Worm (Caenorhabditis elegans) whole organism, young adult: ENCODE results near the gene ZK1010.12.

ENCODE experiments used
- B0019.2 ChIP-seq: fragments of 200-800 bp; sonication (Bioruptor generic); conservative IDR thresholded peaks from 2 replicates; pipeline ENCODE4 v1.3.6; 2022; ENCODE audit warnings: missing genetic modification reagents, missing genetic modification characterization, missing compliant biosample characterization
- C17E4.6 ChIP-seq: fragments of 200-800 bp; sonication (Bioruptor generic); IDR thresholded peaks from 2 replicates; pipeline ENCODE4 v1.3.6; 2022; ENCODE audit warnings: missing genetic modification reagents, missing genetic modification characterization, missing compliant biosample characterization
- F23B12.7 ChIP-seq: sonication (generic microtip); optimal IDR thresholded peaks from 2 replicates; lab custom pipeline; 2017; ENCODE audit warnings: missing genetic modification characterization, mild to moderate bottlenecking, missing compliant biosample characterization, antibody characterized with exemption, moderate library complexity; ENCODE audit not compliant: insufficient read depth
- F37B4.10 ChIP-seq: fragments of 200-800 bp; sonication (Bioruptor generic); IDR thresholded peaks from 2 replicates; pipeline ENCODE4 v1.3.6; 2022; ENCODE audit warnings: missing genetic modification characterization, missing compliant biosample characterization
- F39B2.1 ChIP-seq: fragments of 200-800 bp; sonication (Bioruptor generic); IDR thresholded peaks from 2 replicates; pipeline ENCODE4 v1.3.6; 2022; ENCODE audit warnings: missing genetic modification reagents, missing genetic modification characterization, missing compliant biosample characterization
- F57C9.4 ChIP-seq: sonication (generic microtip); optimal IDR thresholded peaks from 2 replicates; lab custom pipeline; 2017; ENCODE audit warnings: mild to moderate bottlenecking, missing genetic modification characterization, missing compliant biosample characterization
- Y53F4B.3 ChIP-seq: fragments of 200-800 bp; sonication (Bioruptor generic); IDR thresholded peaks from 2 replicates; pipeline ENCODE4 v1.3.6; 2022; ENCODE audit warnings: missing genetic modification reagents, missing genetic modification characterization, missing compliant biosample characterization
- Y79H2A.3 ChIP-seq: fragments of 200-800 bp; sonication (Bioruptor generic); conservative IDR thresholded peaks from 2 replicates; pipeline ENCODE4 v1.3.6; 2022; ENCODE audit warnings: missing genetic modification reagents, missing genetic modification characterization, missing compliant biosample characterization
- ama-1 ChIP-seq, 3 experiments: fragments of 150-350 bp in 1 of 3; sonication (generic microtip) in 2 of 3; optimal IDR thresholded peaks; 2 replicates each; lab custom pipeline; 2014 to 2018; ENCODE audit warnings: missing biosample characterization in 2 of 3, missing genetic modification characterization in 2 of 3, missing genetic modification reagents in 2 of 3
- aptf-3 ChIP-seq: fragments of 200-800 bp; sonication (Bioruptor generic); IDR thresholded peaks from 2 replicates; pipeline ENCODE4 v1.3.6; 2022; ENCODE audit warnings: missing genetic modification characterization, missing compliant biosample characterization
- atf-7 ChIP-seq: sonication (generic microtip); optimal IDR thresholded peaks from 2 replicates; lab custom pipeline; 2017; ENCODE audit warnings: mild to moderate bottlenecking, missing genetic modification characterization, missing compliant biosample characterization
- attf-3 ChIP-seq: fragments of 200-800 bp; sonication (Bioruptor generic); conservative IDR thresholded peaks from 2 replicates; pipeline ENCODE4 v1.3.6; 2022; ENCODE audit warnings: missing genetic modification reagents, missing genetic modification characterization, missing compliant biosample characterization
- attf-5 ChIP-seq: fragments of 200-800 bp; sonication (Bioruptor generic); optimal IDR thresholded peaks from 2 replicates; lab custom pipeline; 2018; ENCODE audit warnings: mild to moderate bottlenecking, missing genetic modification characterization, missing compliant biosample characterization
- ccch-3 ChIP-seq: fragments of 200-800 bp; sonication (Bioruptor generic); optimal IDR thresholded peaks from 2 replicates; lab custom pipeline; 2018; ENCODE audit warnings: mild to moderate bottlenecking, missing genetic modification characterization, missing compliant biosample characterization
- cebp-1 ChIP-seq, 2 experiments: fragments of 200-800 bp in 1 of 2; sonication (Bioruptor generic) in 1 of 2; sonication (generic microtip) in 1 of 2; IDR thresholded peaks in 1 of 2; optimal IDR thresholded peaks in 1 of 2; 2 replicates each; pipeline versions ENCODE4 v1.3.6 to Lab custom; 2017 to 2022; ENCODE audit warnings: missing compliant biosample characterization in 2 of 2, missing genetic modification characterization in 2 of 2, mild to moderate bottlenecking in 1 of 2, missing genetic modification reagents in 1 of 2, moderate library complexity in 1 of 2
- ceh-79 ChIP-seq: sonication (generic microtip); optimal IDR thresholded peaks from 2 replicates; lab custom pipeline; 2017; ENCODE audit warnings: mild to moderate bottlenecking, missing genetic modification characterization, missing compliant biosample characterization
- dox-1 ChIP-seq: fragments of 200-800 bp; sonication (Bioruptor generic); IDR thresholded peaks from 2 replicates; pipeline ENCODE4 v1.3.6; 2022; ENCODE audit warnings: missing genetic modification reagents, missing genetic modification characterization, missing compliant biosample characterization
- dpff-1 ChIP-seq: sonication (generic microtip); optimal IDR thresholded peaks from 2 replicates; lab custom pipeline; 2017; ENCODE audit warnings: mild to moderate bottlenecking, missing genetic modification characterization, missing compliant biosample characterization
- egl-18 ChIP-seq: fragments of 200-800 bp; sonication (Bioruptor generic); IDR thresholded peaks from 2 replicates; pipeline ENCODE4 v1.3.6; 2022; ENCODE audit warnings: missing genetic modification reagents, missing genetic modification characterization, missing compliant biosample characterization
- egrh-3 ChIP-seq: fragments of 200-800 bp; sonication (Bioruptor generic); IDR thresholded peaks from 2 replicates; pipeline ENCODE4 v1.3.6; 2022; ENCODE audit warnings: missing genetic modification reagents, missing genetic modification characterization, missing compliant biosample characterization
- hrde-1 ChIP-seq: sonication (generic microtip); optimal IDR thresholded peaks from 2 replicates; lab custom pipeline; 2016; ENCODE audit warnings: missing genetic modification characterization, mild to moderate bottlenecking, missing compliant biosample characterization, moderate library complexity, missing genotype, missing genetic modification reagents, borderline replicate concordance
- let-607 ChIP-seq, 2 experiments: fragments of 200-800 bp in 1 of 2; sonication (Bioruptor generic) in 1 of 2; sonication (generic microtip) in 1 of 2; optimal IDR thresholded peaks; 2 replicates each; lab custom pipeline; 2016 to 2018; ENCODE audit warnings: mild to moderate bottlenecking in 2 of 2, missing compliant biosample characterization in 2 of 2, missing genetic modification characterization in 2 of 2, moderate library complexity in 2 of 2, missing genotype in 1 of 2
- lin-40 ChIP-seq: sonication (generic microtip); optimal IDR thresholded peaks from 2 replicates; lab custom pipeline; 2016; ENCODE audit warnings: missing genetic modification characterization, mild to moderate bottlenecking, missing compliant biosample characterization, missing genotype, missing genetic modification reagents
- madf-6 ChIP-seq: fragments of 200-800 bp; sonication (Bioruptor generic); IDR thresholded peaks from 2 replicates; pipeline ENCODE4 v1.3.6; 2022; ENCODE audit warnings: missing genetic modification reagents, missing genetic modification characterization, missing compliant biosample characterization
- nfya-1 ChIP-seq: sonication (generic microtip); optimal IDR thresholded peaks from 2 replicates; lab custom pipeline; 2017; ENCODE audit warnings: antibody characterized with exemption, missing compliant biosample characterization, missing genetic modification characterization, borderline replicate concordance; ENCODE audit not compliant: insufficient read depth
- rcor-1 ChIP-seq: fragments of 200-800 bp; sonication (Bioruptor generic); IDR thresholded peaks from 2 replicates; pipeline ENCODE4 v1.3.6; 2022; ENCODE audit warnings: missing genetic modification reagents, missing genetic modification characterization, missing compliant biosample characterization
- repo-1 ChIP-seq: sonication (generic microtip); optimal IDR thresholded peaks from 2 replicates; lab custom pipeline; 2017; ENCODE audit warnings: mild to moderate bottlenecking, missing genetic modification characterization, missing compliant biosample characterization
- rpc-1 ChIP-seq, 2 experiments: fragments of 150-350 bp in 1 of 2; sonication (generic microtip) in 1 of 2; optimal IDR thresholded peaks; 2 replicates each; lab custom pipeline; 2014 to 2018; ENCODE audit warnings: missing biosample characterization in 1 of 2, missing genetic modification characterization in 1 of 2, missing genetic modification reagents in 1 of 2, missing genotype in 1 of 2
- sdz-38 ChIP-seq: sonication (generic microtip); optimal IDR thresholded peaks from 2 replicates; lab custom pipeline; 2016; ENCODE audit warnings: missing genotype, missing genetic modification characterization, missing compliant biosample characterization
- snpc-3.4 ChIP-seq: sonication (generic microtip); optimal IDR thresholded peaks from 2 replicates; lab custom pipeline; 2017; ENCODE audit warnings: missing genetic modification characterization, mild to moderate bottlenecking, missing compliant biosample characterization, antibody characterized with exemption, moderate library complexity, missing genotype, missing genetic modification reagents
- tbx-9 ChIP-seq: sonication (generic microtip); optimal IDR thresholded peaks from 2 replicates; lab custom pipeline; 2016; ENCODE audit warnings: borderline replicate concordance, missing genetic modification characterization, inconsistent platforms, missing compliant biosample characterization
- ztf-25 ChIP-seq: fragments of 200-800 bp; sonication (Bioruptor generic); IDR thresholded peaks from 2 replicates; pipeline ENCODE4 v1.3.6; 2022; ENCODE audit warnings: missing genetic modification reagents, missing genetic modification characterization, missing compliant biosample characterization
- ztf-26 ChIP-seq: sonication (generic microtip); optimal IDR thresholded peaks from 2 replicates; lab custom pipeline; 2017; ENCODE audit warnings: missing genetic modification characterization, missing compliant biosample characterization

ZK1010.12 gene

DNA sequence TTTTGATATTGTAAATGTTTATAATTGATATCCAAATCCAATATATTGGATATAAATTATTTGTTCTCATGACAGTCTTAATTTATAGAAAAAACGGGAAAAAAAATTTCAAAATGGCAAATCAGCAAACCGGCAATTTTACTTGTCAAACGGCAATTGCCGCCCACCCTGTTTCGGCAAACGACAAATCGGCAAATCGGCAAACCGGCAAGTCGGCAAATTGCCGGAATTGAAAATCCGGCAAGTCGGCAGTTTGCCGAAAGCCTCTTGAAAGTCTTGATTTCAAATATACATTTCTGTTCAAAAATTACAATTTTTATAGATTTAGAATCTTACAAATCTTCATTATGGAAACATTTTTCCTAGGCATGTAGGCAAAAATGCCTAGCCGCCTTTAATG lies 36.9 kb downstream of the ZK1010.12 start:
- no peak for TF ChIP-seq F23B12.7 (tag; lab: Kevin White, UChicago)
- TF ChIP-seq C17E4.6 (GFP tag; lab: Robert Waterston, UW): no peak

DNA sequence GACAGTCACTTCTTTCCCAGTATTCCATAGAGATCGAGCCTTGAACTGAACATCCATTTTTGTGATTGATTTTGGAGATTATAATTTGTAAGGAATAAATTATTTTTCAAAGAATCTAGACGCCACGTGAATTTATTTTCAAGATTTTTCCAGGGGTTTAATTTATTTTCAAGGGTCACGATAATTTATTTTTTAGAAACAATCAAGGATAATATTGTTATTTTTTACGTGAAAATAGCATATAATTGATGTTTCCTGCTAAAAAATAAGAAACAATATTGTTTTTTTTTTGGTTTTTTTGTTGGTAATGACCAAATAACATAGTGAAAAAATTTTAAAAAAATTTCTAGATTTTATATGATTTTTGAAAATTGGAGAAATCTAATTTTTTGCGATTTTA lies 38.5 kb downstream of the ZK1010.12 start, which contains the start of gene F14F7.4:
Gene F14F7.4 (minus strand): TSS at position 101 of the 400 bp plus-strand sequence.
- TF ChIP-seq ceh-79 (tag; lab: Kevin White, UChicago): no peak
- no peak for TF ChIP-seq nfya-1 (tag; lab: Kevin White, UChicago)
- TF ChIP-seq F39B2.1: no peak
- no peak for TF ChIP-seq aptf-3 (GFP tag; lab: Robert Waterston, UW)
- no peak for TF ChIP-seq attf-5 (GFP tag; lab: Kevin White, UChicago)
- TF ChIP-seq snpc-3.4 (tag; lab: Kevin White, UChicago): no peak
- no peak for TF ChIP-seq ama-1 (optimal IDR thresholded peaks at IDR 0.05; lab: Kevin White, UChicago)
- TF ChIP-seq ama-1 (GFP tag; optimal IDR thresholded peaks at IDR 0.05; lab: Kevin White, UChicago): no peak
- TF ChIP-seq tbx-9 (tag; lab: Kevin White, UChicago): no peak
- TF ChIP-seq lin-40 (tag; lab: Kevin White, UChicago): no peak
- no peak for TF ChIP-seq egrh-3 (GFP tag; lab: Robert Waterston, UW)
- no peak for TF ChIP-seq ccch-3 (GFP tag; lab: Kevin White, UChicago)
- no peak for TF ChIP-seq madf-6
- no peak for TF ChIP-seq rpc-1 (optimal IDR thresholded peaks at IDR 0.05; lab: Kevin White, UChicago)
- TF ChIP-seq rpc-1 (tag; optimal IDR thresholded peaks at IDR 0.05; lab: Kevin White, UChicago): no peak
- no peak for TF ChIP-seq dox-1 (GFP tag; lab: Robert Waterston, UW)
- no peak for TF ChIP-seq cebp-1 (GFP tag; IDR thresholded peaks at IDR 0.05; lab: Robert Waterston, UW)
- no peak for TF ChIP-seq cebp-1 (tag; optimal IDR thresholded peaks at IDR 0.05; lab: Kevin White, UChicago)
- no peak for TF ChIP-seq hrde-1 (tag; lab: Kevin White, UChicago)

DNA sequence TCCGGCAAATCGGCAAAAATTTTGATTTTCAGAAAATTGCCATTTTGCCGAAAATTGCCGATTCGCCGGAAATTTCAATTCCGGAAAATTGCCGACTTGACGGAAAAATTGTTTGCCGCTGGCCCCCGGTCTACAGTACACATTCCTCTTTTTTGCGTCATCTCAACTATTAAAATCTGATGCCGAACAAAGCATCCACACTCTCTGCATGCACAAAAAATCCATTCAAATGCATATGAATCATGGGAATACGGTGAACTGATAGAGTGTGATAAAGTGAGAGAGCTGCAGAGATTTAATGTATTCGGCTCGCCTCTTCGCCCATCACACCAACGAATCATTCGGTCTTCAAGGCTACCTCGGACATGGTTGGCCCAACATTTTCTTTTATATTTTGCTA lies 39.5 kb downstream of the ZK1010.12 start, which contains the start of gene F14F7.7:
Gene F14F7.7 (plus strand): TSS at position 354 of the 400 bp plus-strand sequence.
- TF ChIP-seq F37B4.10 (GFP tag; lab: Robert Waterston, UW) (no peak), ztf-25 (GFP tag; lab: Robert Waterston, UW) (no peak), dpff-1 (tag; lab: Kevin White, UChicago) (no peak), Y79H2A.3 (GFP tag; lab: Robert Waterston, UW) (no peak), repo-1 (tag; lab: Kevin White, UChicago) (no peak), atf-7 (tag; lab: Kevin White, UChicago) (no peak), attf-3 (GFP tag; lab: Robert Waterston, UW) (no peak), snpc-3.4 (tag; lab: Kevin White, UChicago) (no peak)

DNA sequence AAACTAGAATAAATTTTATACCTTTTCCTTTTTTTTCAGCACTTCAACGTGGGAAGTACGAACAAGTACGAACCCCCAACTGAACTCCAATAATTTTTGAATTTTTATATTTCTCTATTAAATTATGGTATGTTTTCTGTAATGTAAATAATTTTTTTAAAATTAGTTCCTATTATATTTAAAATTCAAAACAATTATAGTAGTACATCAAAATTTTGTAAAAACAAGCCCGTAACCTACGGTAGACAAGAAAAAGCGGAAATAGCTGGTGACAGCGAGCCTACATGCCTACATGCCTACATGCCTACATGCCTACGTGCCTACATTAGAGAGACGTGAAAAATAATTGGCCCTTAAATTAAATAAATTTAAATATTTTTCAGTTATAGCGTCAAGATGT lies 40.6 kb downstream of the ZK1010.12 start, which contains the start of gene F14F7.5:
Gene F14F7.5 (plus strand): TSS at position 301 of the 400 bp plus-strand sequence.
- TF ChIP-seq sdz-38: no peak
- no peak for TF ChIP-seq madf-6
- TF ChIP-seq egl-18: no peak
- no peak for TF ChIP-seq ztf-26 (tag; lab: Kevin White, UChicago)
- no peak for TF ChIP-seq Y53F4B.3
- TF ChIP-seq F57C9.4 (tag; lab: Kevin White, UChicago): no peak
- TF ChIP-seq let-607 (tag; optimal IDR thresholded peaks at IDR 0.05; lab: Kevin White, UChicago): no peak
- no peak for TF ChIP-seq F37B4.10 (GFP tag; lab: Robert Waterston, UW)
- no peak for TF ChIP-seq B0019.2
- no peak for TF ChIP-seq rcor-1
